Fruit fly (Drosophila melanogaster) S2 (cell line): ENCODE data around the gene CG9760.

ENCODE experiments used
- CG8478 ChIP-seq: fragments of >200 bp; optimal IDR thresholded peaks from 2 replicates; lab custom pipeline; 2018
- CTCF ChIP-seq, 2 experiments: fragments of >200 bp; optimal IDR thresholded peaks; 2 replicates each; lab custom pipeline; 2018

dm6 chr3L:12163082-12163481, 453 bp downstream of the CG9760 start:
- TF ChIP-seq CTCF (optimal IDR thresholded peaks at IDR 0.05; lab: Kevin White, UChicago) (no peak), CG8478 (lab: Kevin White, UChicago) (no peak)
